Fruit fly (Drosophila melanogaster) whole organism, embryonic: ENCODE measurements around the gene Bruce.

Experiments used
- BEAF-32 ChIP-seq: fragments of 200-800 bp; sonication (Bioruptor generic); optimal IDR thresholded peaks from 3 replicates; lab custom pipeline; 2017; ENCODE audit warnings: missing biosample characterization, missing genetic modification characterization, mild to moderate bottlenecking, moderate library complexity, missing genetic modification reagents
- CG10462 ChIP-seq: fragments of 200-800 bp; sonication (Bioruptor generic); optimal IDR thresholded peaks from 2 replicates; lab custom pipeline; 2016; ENCODE audit warnings: missing biosample characterization, missing genetic modification characterization
- CG11695 ChIP-seq: fragments of 200-800 bp; sonication (Bioruptor generic); IDR thresholded peaks from 3 replicates; pipeline ENCODE4 v1.3.6; 2022; ENCODE audit warnings: missing biosample characterization, missing genetic modification characterization
- CG12236 ChIP-seq: fragments of 200-800 bp; sonication (Bioruptor generic); optimal IDR thresholded peaks from 2 replicates; lab custom pipeline; 2016; ENCODE audit warnings: missing biosample characterization, missing genetic modification characterization
- CG14965 ChIP-seq: fragments of 200-800 bp; sonication (Bioruptor generic); optimal IDR thresholded peaks from 2 replicates; lab custom pipeline; 2016; ENCODE audit warnings: missing biosample characterization, missing genetic modification characterization, borderline replicate concordance
- CG15011 ChIP-seq: fragments of 200-800 bp; sonication (Bioruptor generic); optimal IDR thresholded peaks from 3 replicates; lab custom pipeline; 2018; ENCODE audit warnings: missing biosample characterization, mild to moderate bottlenecking, missing genetic modification characterization
- CG15073 ChIP-seq: fragments of 200-800 bp; sonication (Bioruptor generic); optimal IDR thresholded peaks from 2 replicates; lab custom pipeline; 2016; ENCODE audit warnings: missing biosample characterization, missing genetic modification characterization
- CG17829 ChIP-seq: fragments of 200-800 bp; optimal IDR thresholded peaks from 2 replicates; lab custom pipeline; 2019; ENCODE audit warnings: missing biosample characterization, mild to moderate bottlenecking, missing genetic modification characterization, moderate library complexity
- CG2120 ChIP-seq: fragments of 200-800 bp; sonication (Bioruptor generic); optimal IDR thresholded peaks from 3 replicates; lab custom pipeline; 2016; ENCODE audit warnings: missing biosample characterization, missing genetic modification characterization
- CG2129 ChIP-seq: fragments of 200-800 bp; sonication (Bioruptor generic); IDR thresholded peaks from 2 replicates; pipeline ENCODE4 v1.3.6; 2022; ENCODE audit warnings: missing biosample characterization, missing genetic modification characterization; ENCODE audit not compliant: partially characterized antibody
- CG3065 ChIP-seq: fragments of 200-800 bp; sonication (Bioruptor generic); optimal IDR thresholded peaks from 2 replicates; lab custom pipeline; 2016; ENCODE audit warnings: missing biosample characterization, missing genetic modification characterization
- CG32532 ChIP-seq: fragments of 200-800 bp; sonication (Bioruptor generic); IDR thresholded peaks from 2 replicates; pipeline ENCODE4 v1.3.6; 2022; ENCODE audit warnings: missing biosample characterization, missing genetic modification characterization
- CG3847 ChIP-seq: fragments of 200-800 bp; sonication (Bioruptor generic); IDR thresholded peaks from 2 replicates; pipeline ENCODE4 v1.3.6; 2022; ENCODE audit warnings: missing biosample characterization, missing genetic modification characterization
- CG5180 ChIP-seq: fragments of 200-800 bp; sonication (Bioruptor generic); optimal IDR thresholded peaks from 3 replicates; lab custom pipeline; 2017; ENCODE audit warnings: missing biosample characterization, missing genetic modification characterization, mild to moderate bottlenecking, moderate library complexity, missing genetic modification reagents
- CG6683 ChIP-seq: fragments of 200-800 bp; sonication (Bioruptor generic); optimal IDR thresholded peaks from 2 replicates; lab custom pipeline; 2017; ENCODE audit warnings: missing biosample characterization, mild to moderate bottlenecking, missing genetic modification characterization, missing genetic modification reagents
- CG6689 ChIP-seq: fragments of 200-800 bp; sonication (Bioruptor generic); IDR thresholded peaks from 2 replicates; pipeline ENCODE4 v1.3.6; 2022; ENCODE audit warnings: missing biosample characterization, missing genetic modification characterization
- CG6813 ChIP-seq: fragments of 200-800 bp; sonication (Bioruptor generic); optimal IDR thresholded peaks from 2 replicates; lab custom pipeline; 2017; ENCODE audit warnings: missing biosample characterization, missing genetic modification characterization, mild to moderate bottlenecking, moderate library complexity, missing genetic modification reagents
- CG7357 ChIP-seq: fragments of 200-800 bp; sonication (Bioruptor generic); IDR thresholded peaks from 3 replicates; pipeline ENCODE4 v1.3.6; 2022; ENCODE audit warnings: missing biosample characterization, missing genetic modification characterization
- CG7745 ChIP-seq: fragments of 200-800 bp; sonication (Bioruptor generic); optimal IDR thresholded peaks from 2 replicates; lab custom pipeline; 2018; ENCODE audit warnings: missing biosample characterization, mild to moderate bottlenecking, missing genetic modification characterization, moderate library complexity
- CG9817 ChIP-seq: fragments of 200-800 bp; sonication (Bioruptor generic); optimal IDR thresholded peaks from 2 replicates; lab custom pipeline; 2018; ENCODE audit warnings: missing biosample characterization, mild to moderate bottlenecking, missing genetic modification characterization, moderate library complexity
- D19A ChIP-seq: fragments of 200-800 bp; optimal IDR thresholded peaks from 3 replicates; lab custom pipeline; 2019; ENCODE audit warnings: missing biosample characterization, mild to moderate bottlenecking, missing genetic modification characterization, moderate library complexity
- Dfd ChIP-seq, 2 experiments: fragments of >200 bp; optimal IDR thresholded peaks; 2 replicates each; lab custom pipeline; 2017; ENCODE audit warnings: missing biosample characterization in 2 of 2, missing genetic modification characterization in 2 of 2
- Dref ChIP-seq: fragments of 200-800 bp; sonication (Bioruptor generic); IDR thresholded peaks from 2 replicates; pipeline ENCODE4 v1.3.6; 2022; ENCODE audit warnings: missing biosample characterization, missing genetic modification characterization
- Eip74EF ChIP-seq, 2 experiments: fragments of 200-800 bp in 1 of 2; fragments of >200 bp in 1 of 2; sonication (Bioruptor generic) in 1 of 2; optimal IDR thresholded peaks; 2 replicates each; lab custom pipeline; 2017 to 2019; ENCODE audit warnings: missing biosample characterization in 2 of 2, missing genetic modification characterization in 2 of 2, mild to moderate bottlenecking in 1 of 2, moderate library complexity in 1 of 2
- H2.0 ChIP-seq: fragments of 200-800 bp; sonication (Bioruptor generic); IDR thresholded peaks from 2 replicates; pipeline ENCODE4 v1.3.6; 2022; ENCODE audit warnings: missing biosample characterization, missing genetic modification characterization
- Hr39 ChIP-seq: fragments of >200 bp; optimal IDR thresholded peaks from 2 replicates; lab custom pipeline; 2017
- Hr51 ChIP-seq, 2 experiments: fragments of 200-800 bp; sonication (Bioruptor generic); optimal IDR thresholded peaks; 2 replicates in 1 of 2; 3 replicates in 1 of 2; lab custom pipeline; 2016 to 2018; ENCODE audit warnings: missing biosample characterization in 2 of 2, missing genetic modification characterization in 2 of 2, mild to moderate bottlenecking in 1 of 2, moderate library complexity in 1 of 2
- Kr ChIP-seq: fragments of 200-800 bp; sonication (Bioruptor generic); optimal IDR thresholded peaks from 2 replicates; lab custom pipeline; 2017; ENCODE audit warnings: missing biosample characterization, mild to moderate bottlenecking, missing genetic modification characterization
- MBD-R2 ChIP-seq: fragments of 200-800 bp; sonication (Bioruptor generic); IDR thresholded peaks from 2 replicates; pipeline ENCODE4 v1.3.6; 2022; ENCODE audit warnings: missing biosample characterization, missing genetic modification characterization
- Meics ChIP-seq: fragments of 200-800 bp; sonication (Bioruptor generic); optimal IDR thresholded peaks from 2 replicates; lab custom pipeline; 2017; ENCODE audit warnings: missing biosample characterization, mild to moderate bottlenecking, missing genetic modification characterization
- Mes4 ChIP-seq: fragments of 200-800 bp; sonication (Bioruptor generic); optimal IDR thresholded peaks from 2 replicates; lab custom pipeline; 2016; ENCODE audit warnings: missing biosample characterization, missing genetic modification characterization
- NC2α ChIP-seq: fragments of 200-800 bp; sonication (Bioruptor generic); optimal IDR thresholded peaks from 2 replicates; lab custom pipeline; 2016; ENCODE audit warnings: missing biosample characterization, missing genetic modification characterization
- Nf-YB ChIP-seq: fragments of 200-800 bp; sonication (Bioruptor generic); optimal IDR thresholded peaks from 3 replicates; lab custom pipeline; 2019; ENCODE audit warnings: missing biosample characterization, mild to moderate bottlenecking, missing genetic modification characterization, moderate library complexity
- Opbp ChIP-seq: fragments of 200-800 bp; sonication (Bioruptor generic); IDR thresholded peaks from 3 replicates; pipeline ENCODE4 v1.3.6; 2022; ENCODE audit warnings: missing biosample characterization, missing genetic modification characterization; ENCODE audit not compliant: partially characterized antibody
- ara ChIP-seq: fragments of 200-800 bp; sonication (Bioruptor generic); IDR thresholded peaks from 2 replicates; pipeline ENCODE4 v1.3.6; 2022; ENCODE audit warnings: missing biosample characterization, missing genetic modification characterization
- cad ChIP-seq: fragments of >200 bp; optimal IDR thresholded peaks from 2 replicates; lab custom pipeline; 2017; ENCODE audit warnings: missing biosample characterization, missing genetic modification characterization
- crp ChIP-seq, 2 experiments: fragments of 200-800 bp; sonication (Bioruptor generic); optimal IDR thresholded peaks; 2 replicates in 1 of 2; 3 replicates in 1 of 2; lab custom pipeline; 2017; ENCODE audit warnings: missing biosample characterization in 2 of 2, missing genetic modification characterization in 2 of 2, mild to moderate bottlenecking in 1 of 2, moderate library complexity in 1 of 2
- fd96Cb ChIP-seq: fragments of 200-800 bp; sonication (Bioruptor generic); optimal IDR thresholded peaks from 2 replicates; lab custom pipeline; 2018; ENCODE audit warnings: missing biosample characterization, mild to moderate bottlenecking, missing genetic modification characterization, moderate library complexity
- gsb ChIP-seq: fragments of 200-800 bp; sonication (Bioruptor generic); IDR thresholded peaks from 2 replicates; pipeline ENCODE4 v1.3.6; 2022; ENCODE audit warnings: missing biosample characterization, missing genetic modification characterization
- her ChIP-seq: fragments of 200-800 bp; sonication (Bioruptor generic); optimal IDR thresholded peaks from 2 replicates; lab custom pipeline; 2016; ENCODE audit warnings: missing biosample characterization, missing genetic modification characterization
- kay ChIP-seq: fragments of 200-800 bp; sonication (Bioruptor generic); optimal IDR thresholded peaks from 2 replicates; lab custom pipeline; 2016; ENCODE audit warnings: missing biosample characterization, missing genetic modification characterization
- oc ChIP-seq: fragments of 200-800 bp; sonication (Bioruptor generic); optimal IDR thresholded peaks from 2 replicates; lab custom pipeline; 2018; ENCODE audit warnings: missing biosample characterization, mild to moderate bottlenecking, missing genetic modification characterization, moderate library complexity
- onecut ChIP-seq: fragments of 200-800 bp; sonication (Bioruptor generic); IDR thresholded peaks from 2 replicates; pipeline ENCODE4 v1.3.6; 2022; ENCODE audit warnings: missing biosample characterization, missing genetic modification characterization
- peb ChIP-seq: fragments of 200-800 bp; sonication (Bioruptor generic); IDR thresholded peaks from 2 replicates; pipeline ENCODE4 v1.3.6; 2022; ENCODE audit warnings: missing biosample characterization, missing genetic modification characterization
- pfk ChIP-seq: fragments of 200-800 bp; sonication (Bioruptor generic); optimal IDR thresholded peaks from 2 replicates; lab custom pipeline; 2018; ENCODE audit warnings: missing biosample characterization, mild to moderate bottlenecking, missing genetic modification characterization, moderate library complexity
- pita ChIP-seq: fragments of 200-800 bp; sonication (Bioruptor generic); optimal IDR thresholded peaks from 2 replicates; lab custom pipeline; 2017; ENCODE audit warnings: missing biosample characterization, mild to moderate bottlenecking, missing genetic modification characterization
- pros ChIP-seq: fragments of 200-800 bp; sonication (Bioruptor generic); optimal IDR thresholded peaks from 3 replicates; lab custom pipeline; 2019; ENCODE audit warnings: missing biosample characterization, mild to moderate bottlenecking, missing genetic modification characterization, moderate library complexity
- sqz ChIP-seq: fragments of 200-800 bp; sonication (Bioruptor generic); optimal IDR thresholded peaks from 3 replicates; lab custom pipeline; 2018; ENCODE audit warnings: missing biosample characterization, mild to moderate bottlenecking, missing genetic modification characterization
- tna ChIP-seq: fragments of 200-800 bp; sonication (Bioruptor generic); IDR thresholded peaks from 2 replicates; pipeline ENCODE4 v1.3.6; 2022; ENCODE audit warnings: missing biosample characterization, missing genetic modification characterization; ENCODE audit not compliant: partially characterized antibody
- trh ChIP-seq: fragments of 200-800 bp; sonication (Bioruptor generic); optimal IDR thresholded peaks from 2 replicates; lab custom pipeline; 2016; ENCODE audit warnings: missing biosample characterization, missing genetic modification characterization
- yki ChIP-seq: fragments of >200 bp; optimal IDR thresholded peaks from 3 replicates; lab custom pipeline; 2018

The Bruce gene

dm6 chr3R:10377849-10378248, 46.7 kb upstream of the Bruce start, which contains the start of gene Rfx (continued):
- TF ChIP-seq CG3065 (GFP tag; lab: Kevin White, UChicago) = no peak
- TF ChIP-seq Mes4 (GFP tag; lab: Kevin White, UChicago) = peak; percentile 15
- no peak for TF ChIP-seq CG2129
- no peak for TF ChIP-seq CG32532 (GFP tag; lab: Robert Waterston, UW)
- TF ChIP-seq pfk (GFP tag; lab: Kevin White, UChicago) = no peak
- no peak for TF ChIP-seq CG6689 (GFP tag; lab: Robert Waterston, UW)
- TF ChIP-seq Opbp = no peak
- no peak for TF ChIP-seq D19A
- no peak for TF ChIP-seq Hr39 (lab: Kevin White, UChicago)
- TF ChIP-seq Eip74EF (GFP tag; optimal IDR thresholded peaks at IDR 0.05; lab: Kevin White, UChicago) = peak in 1 of 2 experiments; percentile 50
- TF ChIP-seq CG15011 (GFP tag; lab: Kevin White, UChicago) = no peak
- peak; percentile 8 for TF ChIP-seq Kr
- no peak for TF ChIP-seq pros (GFP tag; lab: Kevin White, UChicago)
- TF ChIP-seq CG10462 (GFP tag; lab: Kevin White, UChicago) = no peak
- TF ChIP-seq gsb (GFP tag; lab: Robert Waterston, UW) = no peak
- no peak for TF ChIP-seq CG12236
- TF ChIP-seq ara (GFP tag; lab: Robert Waterston, UW) = no peak
- no peak for TF ChIP-seq NC2α (GFP tag; lab: Kevin White, UChicago)
- TF ChIP-seq CG6683 = peak; percentile 21
- no peak for TF ChIP-seq CG14965 (GFP tag; lab: Kevin White, UChicago)
- TF ChIP-seq CG6813 = peak; percentile 50
- TF ChIP-seq fd96Cb (tag; lab: Kevin White, UChicago) = no peak
- TF ChIP-seq CG2120 (GFP tag; lab: Kevin White, UChicago) = peak; percentile 59
- peak; percentile 7 for TF ChIP-seq Meics (GFP tag; lab: Kevin White, UChicago)
- TF ChIP-seq oc (tag; lab: Kevin White, UChicago) = no peak
- TF ChIP-seq yki (lab: Kevin White, UChicago) = no peak
- peak; percentile 9 for TF ChIP-seq CG5180 (GFP tag; lab: Kevin White, UChicago)
- TF ChIP-seq cad = no peak
- TF ChIP-seq Hr51 (GFP tag; optimal IDR thresholded peaks at IDR 0.05; lab: Kevin White, UChicago) = peak in 1 of 2 experiments; percentile 26
- TF ChIP-seq CG17829 (tag; lab: Kevin White, UChicago) = peak; percentile 44
- TF ChIP-seq sqz (GFP tag; lab: Kevin White, UChicago) = peak; percentile 72
- TF ChIP-seq Dfd (GFP tag; optimal IDR thresholded peaks at IDR 0.05; lab: Kevin White, UChicago) = no peak
- no peak for TF ChIP-seq CG3847 (GFP tag; lab: Robert Waterston, UW)
- TF ChIP-seq trh (GFP tag; lab: Kevin White, UChicago) = no peak
- peak; percentile 50 for TF ChIP-seq BEAF-32 (GFP tag; lab: Kevin White, UChicago)
- TF ChIP-seq peb (GFP tag; lab: Robert Waterston, UW) = no peak
- TF ChIP-seq Nf-YB (GFP tag; lab: Kevin White, UChicago) = peak; percentile 11
- no peak for TF ChIP-seq pita (GFP tag; lab: Kevin White, UChicago)
- TF ChIP-seq CG15073 (GFP tag; lab: Kevin White, UChicago) = no peak
- no peak for TF ChIP-seq Dref (GFP tag; lab: Robert Waterston, UW)
- TF ChIP-seq CG11695 (GFP tag; lab: Robert Waterston, UW) = no peak
- peak; percentile 8 for TF ChIP-seq CG9817 (tag; lab: Kevin White, UChicago)
- TF ChIP-seq CG7357 (GFP tag; lab: Robert Waterston, UW) = no peak
- peak; percentile 98 to 100 for TF ChIP-seq crp (GFP tag; optimal IDR thresholded peaks at IDR 0.05; lab: Kevin White, UChicago)
- TF ChIP-seq CG7745 (tag; lab: Kevin White, UChicago) = no peak
- TF ChIP-seq tna (GFP tag; lab: Robert Waterston, UW) = no peak
- TF ChIP-seq her (GFP tag; lab: Kevin White, UChicago) = peak; percentile 24
- no peak for TF ChIP-seq H2.0 (GFP tag; lab: Robert Waterston, UW)
- TF ChIP-seq kay (GFP tag; lab: Kevin White, UChicago) = no peak
- no peak for TF ChIP-seq MBD-R2
- TF ChIP-seq onecut = 0 out of 2 replicates have a peak, but pooled peaks have one; percentile 10
